Worm (Caenorhabditis elegans) whole organism, L4/young adult: ENCODE measurements around the gene gsy-1.

Experiments used
- dao-5 ChIP-seq: sonication (generic microtip); optimal IDR thresholded peaks from 2 replicates; lab custom pipeline; 2016; ENCODE audit warnings: missing genotype, missing genetic modification characterization, moderate library complexity, missing compliant biosample characterization
- him-1 ChIP-seq: sonication (generic microtip); optimal IDR thresholded peaks from 2 replicates; lab custom pipeline; 2016; ENCODE audit warnings: missing genotype, missing genetic modification reagents, missing genetic modification characterization, missing compliant biosample characterization

DNA sequence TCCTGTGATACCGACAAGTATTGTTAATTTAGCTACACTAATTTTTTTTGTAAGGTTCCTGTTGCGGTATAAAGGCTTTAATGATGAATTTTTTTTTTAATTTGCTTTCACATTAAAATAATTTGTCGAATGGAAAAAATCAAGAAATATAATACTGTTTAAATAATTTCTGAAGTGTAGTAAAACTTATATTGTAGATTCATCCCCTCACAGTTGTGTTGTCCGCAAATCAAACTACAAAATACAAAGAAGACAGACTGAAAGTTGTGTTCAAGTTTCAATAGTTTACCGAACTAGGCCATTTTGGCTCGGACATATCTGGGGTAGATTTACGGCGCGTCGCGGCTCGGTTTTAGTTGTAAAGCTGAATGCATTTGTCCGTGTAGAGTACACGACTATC is 19.4 kb upstream of the gsy-1 start:
- no peak for TF ChIP-seq him-1 (tag; lab: Kevin White, UChicago)
- no peak for TF ChIP-seq dao-5
